1 fruit fly cellular context compared by ENCODE assay signal in the genomic region with DNA sequence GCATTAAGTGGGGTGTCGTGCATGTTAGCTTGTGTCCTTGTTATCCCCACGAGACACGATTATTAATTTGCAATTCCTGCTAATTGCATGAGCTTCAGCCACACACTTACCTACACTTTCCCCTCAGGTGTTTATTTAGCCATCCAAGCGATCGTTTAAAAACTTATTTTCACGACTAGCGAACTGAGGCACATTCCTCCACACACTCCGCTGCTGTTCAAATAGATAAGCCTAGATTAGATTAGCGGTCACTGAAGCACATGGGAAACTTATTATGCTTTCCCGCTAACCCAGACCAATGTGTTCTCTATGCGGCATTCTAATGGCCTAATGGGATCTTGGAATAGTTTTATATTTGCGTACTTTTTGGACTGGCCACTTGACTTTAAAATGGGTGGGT.
TF ChIP-seq lines count a peak whose summit lies in the region.

No protein-coding gene starts in this region.

TF ChIP-seq in whole organism, embryonic, 481 proteins besides CTCF, POLR2A, EP300 and RAD21 (continued from another document):
- TF ChIP-seq crol (GFP tag; IDR thresholded peaks at IDR 0.05; lab: Robert Waterston, UW) (peak; percentile 58; the same call in 1 of the 2 replicates), sd (tag; optimal IDR thresholded peaks at IDR 0.05; lab: Kevin White, UChicago) (peak; percentile 79), Med (GFP tag; lab: Kevin White, UChicago) (peak; percentile 23), CG4707 (GFP tag; optimal IDR thresholded peaks at IDR 0.05; lab: Kevin White, UChicago) (no peak), grau (tag; optimal IDR thresholded peaks at IDR 0.05; lab: Kevin White, UChicago) (no peak), CG12769 (tag; optimal IDR thresholded peaks at IDR 0.05; lab: Kevin White, UChicago) (peak; percentile 40), CG17612 (GFP tag; IDR thresholded peaks at IDR 0.05; lab: Robert Waterston, UW) (no peak), GATAe (GFP tag; conservative IDR thresholded peaks at IDR 0.05; lab: Robert Waterston, UW) (peak; percentile 61), dati (GFP tag; IDR thresholded peaks at IDR 0.05; lab: Robert Waterston, UW) (no peak), exex (tag; optimal IDR thresholded peaks at IDR 0.05; lab: Kevin White, UChicago) (peak; percentile 88), CG42726 (GFP tag; IDR thresholded peaks at IDR 0.05; lab: Robert Waterston, UW; ENCODE audit: partially characterized antibody) (no peak), esg (GFP tag; conservative IDR thresholded peaks at IDR 0.05; lab: Robert Waterston, UW) (no peak), hb (GFP tag; IDR thresholded peaks at IDR 0.05; lab: Robert Waterston, UW; ENCODE audit: partially characterized antibody) (no peak), jigr1 (GFP tag; IDR thresholded peaks at IDR 0.05; lab: Robert Waterston, UW) (no peak), lov (optimal IDR thresholded peaks at IDR 0.05; lab: Kevin White, UChicago) (no peak), lov (GFP tag; IDR thresholded peaks at IDR 0.05; lab: Robert Waterston, UW) (no peak), mirr (GFP tag; optimal IDR thresholded peaks at IDR 0.05; lab: Kevin White, UChicago) (no peak)
